Fruit fly (Drosophila melanogaster) whole organism, embryonic: ENCODE measurements around the gene Invadolysin.

Experiments
- Adf1 ChIP-seq: fragments of 200-800 bp; sonication (Bioruptor generic); IDR thresholded peaks from 2 replicates; pipeline ENCODE4 v1.3.6; 2022; ENCODE audit warnings: missing biosample characterization, missing genetic modification characterization
- BtbVII ChIP-seq: fragments of 200-800 bp; sonication (Bioruptor generic); optimal IDR thresholded peaks from 3 replicates; lab custom pipeline; 2017; ENCODE audit warnings: missing biosample characterization, mild to moderate bottlenecking, missing genetic modification characterization
- C15 ChIP-seq: fragments of 200-800 bp; sonication (Bioruptor generic); IDR thresholded peaks from 3 replicates; pipeline ENCODE4 v1.3.6; 2022; ENCODE audit warnings: missing biosample characterization, missing genetic modification characterization
- CG10209 ChIP-seq: fragments of 200-800 bp; sonication (Bioruptor generic); optimal IDR thresholded peaks from 3 replicates; lab custom pipeline; 2017; ENCODE audit warnings: missing biosample characterization, mild to moderate bottlenecking, missing genetic modification characterization, missing genetic modification reagents
- CG11456 ChIP-seq: fragments of 200-800 bp; sonication (Bioruptor generic); IDR thresholded peaks from 3 replicates; pipeline ENCODE4 v1.3.6; 2022; ENCODE audit warnings: missing biosample characterization, missing genetic modification characterization
- CG13624 ChIP-seq: fragments of 200-800 bp; sonication (Bioruptor generic); optimal IDR thresholded peaks from 2 replicates; lab custom pipeline; 2016; ENCODE audit warnings: missing biosample characterization, missing genetic modification characterization
- CG14050 ChIP-seq: fragments of 200-800 bp; sonication (Bioruptor generic); IDR thresholded peaks from 3 replicates; pipeline ENCODE4 v1.3.6; 2022; ENCODE audit warnings: missing biosample characterization, missing genetic modification characterization
- CG14667 ChIP-seq: fragments of 200-800 bp; sonication (Bioruptor generic); IDR thresholded peaks from 2 replicates; pipeline ENCODE4 v1.3.6; 2022; ENCODE audit warnings: missing biosample characterization, missing genetic modification characterization
- CG14710 ChIP-seq: fragments of 200-800 bp; sonication (Bioruptor generic); optimal IDR thresholded peaks from 3 replicates; lab custom pipeline; 2019; ENCODE audit warnings: missing biosample characterization, mild to moderate bottlenecking, missing genetic modification characterization, moderate library complexity
- CG14860 ChIP-seq: fragments of 200-800 bp; sonication (Bioruptor generic); IDR thresholded peaks from 3 replicates; pipeline ENCODE4 v1.3.6; 2022; ENCODE audit warnings: missing biosample characterization, missing genetic modification characterization; ENCODE audit not compliant: partially characterized antibody
- CG15514 ChIP-seq: fragments of 200-800 bp; sonication (Bioruptor generic); optimal IDR thresholded peaks from 3 replicates; lab custom pipeline; 2017; ENCODE audit warnings: missing biosample characterization, missing genetic modification characterization, mild to moderate bottlenecking, moderate library complexity, missing genetic modification reagents
- CG15601 ChIP-seq: fragments of 200-800 bp; sonication (Bioruptor generic); optimal IDR thresholded peaks from 3 replicates; lab custom pipeline; 2019; ENCODE audit warnings: missing biosample characterization, mild to moderate bottlenecking, missing genetic modification characterization, moderate library complexity
- CG1832 ChIP-seq: fragments of 200-800 bp; sonication (Bioruptor generic); optimal IDR thresholded peaks from 2 replicates; lab custom pipeline; 2017; ENCODE audit warnings: missing biosample characterization, mild to moderate bottlenecking, missing genetic modification characterization, inconsistent platforms
- CG2116 ChIP-seq: fragments of 200-800 bp; sonication (Bioruptor generic); optimal IDR thresholded peaks from 3 replicates; lab custom pipeline; 2018; ENCODE audit warnings: missing biosample characterization, mild to moderate bottlenecking, missing genetic modification characterization
- CG2129 ChIP-seq: fragments of 200-800 bp; sonication (Bioruptor generic); IDR thresholded peaks from 2 replicates; pipeline ENCODE4 v1.3.6; 2022; ENCODE audit warnings: missing biosample characterization, missing genetic modification characterization; ENCODE audit not compliant: partially characterized antibody
- CG3065 ChIP-seq: fragments of 200-800 bp; sonication (Bioruptor generic); optimal IDR thresholded peaks from 2 replicates; lab custom pipeline; 2016; ENCODE audit warnings: missing biosample characterization, missing genetic modification characterization
- CG31441 ChIP-seq: fragments of 200-800 bp; sonication (Bioruptor generic); IDR thresholded peaks from 2 replicates; pipeline ENCODE4 v1.3.6; 2022; ENCODE audit warnings: missing biosample characterization, missing genetic modification characterization
- CG32767 ChIP-seq: fragments of 200-800 bp; sonication (Bioruptor generic); IDR thresholded peaks from 2 replicates; pipeline ENCODE4 v1.3.6; 2022; ENCODE audit warnings: missing biosample characterization, missing genetic modification characterization
- CG32772 ChIP-seq: fragments of 200-800 bp; sonication (Bioruptor generic); IDR thresholded peaks from 2 replicates; pipeline ENCODE4 v1.3.6; 2022; ENCODE audit warnings: missing biosample characterization, missing genetic modification characterization
- CG33557 ChIP-seq: fragments of 200-800 bp; sonication (Bioruptor generic); optimal IDR thresholded peaks from 2 replicates; lab custom pipeline; 2019; ENCODE audit warnings: missing biosample characterization, mild to moderate bottlenecking, missing genetic modification characterization, moderate library complexity
- CG34224 ChIP-seq: fragments of 200-800 bp; sonication (Bioruptor generic); IDR thresholded peaks from 3 replicates; pipeline ENCODE4 v1.3.6; 2022; ENCODE audit warnings: missing biosample characterization, missing genetic modification characterization; ENCODE audit not compliant: partially characterized antibody
- CG6791 ChIP-seq: fragments of 200-800 bp; sonication (Bioruptor generic); IDR thresholded peaks from 3 replicates; pipeline ENCODE4 v1.3.6; 2022; ENCODE audit warnings: missing biosample characterization, missing genetic modification characterization; ENCODE audit not compliant: partially characterized antibody
- CG7271 ChIP-seq: fragments of 200-800 bp; sonication (Bioruptor generic); optimal IDR thresholded peaks from 2 replicates; lab custom pipeline; 2018; ENCODE audit warnings: missing biosample characterization, mild to moderate bottlenecking, missing genetic modification characterization, moderate library complexity
- CG8359 ChIP-seq: fragments of 200-800 bp; sonication (Bioruptor generic); optimal IDR thresholded peaks from 2 replicates; lab custom pipeline; 2017; ENCODE audit warnings: missing biosample characterization, mild to moderate bottlenecking, missing genetic modification characterization, borderline replicate concordance
- Dbx ChIP-seq: fragments of 200-800 bp; sonication (Bioruptor generic); IDR thresholded peaks from 3 replicates; pipeline ENCODE4 v1.3.6; 2022; ENCODE audit warnings: missing biosample characterization, missing genetic modification characterization
- Ets97D ChIP-seq: fragments of 200-800 bp; sonication (Bioruptor generic); optimal IDR thresholded peaks from 3 replicates; lab custom pipeline; 2016; ENCODE audit warnings: missing biosample characterization, missing genetic modification characterization
- Mes4 ChIP-seq: fragments of 200-800 bp; sonication (Bioruptor generic); optimal IDR thresholded peaks from 2 replicates; lab custom pipeline; 2016; ENCODE audit warnings: missing biosample characterization, missing genetic modification characterization
- Six4 ChIP-seq: fragments of 200-800 bp; sonication (Bioruptor generic); optimal IDR thresholded peaks from 2 replicates; lab custom pipeline; 2016; ENCODE audit warnings: missing biosample characterization, missing genetic modification characterization
- Vsx1 ChIP-seq: fragments of 200-800 bp; sonication (Bioruptor generic); optimal IDR thresholded peaks from 2 replicates; lab custom pipeline; 2017; ENCODE audit warnings: missing biosample characterization, mild to moderate bottlenecking, missing genetic modification characterization, missing genetic modification reagents
- abd-A ChIP-seq: fragments of 200-800 bp; sonication (Bioruptor generic); optimal IDR thresholded peaks from 3 replicates; lab custom pipeline; 2019; ENCODE audit warnings: missing biosample characterization, mild to moderate bottlenecking, missing genetic modification characterization, moderate library complexity
- cad ChIP-seq: fragments of >200 bp; optimal IDR thresholded peaks from 2 replicates; lab custom pipeline; 2017; ENCODE audit warnings: missing biosample characterization, missing genetic modification characterization
- cato ChIP-seq: fragments of 200-800 bp; sonication (Bioruptor generic); optimal IDR thresholded peaks from 2 replicates; lab custom pipeline; 2016; ENCODE audit warnings: missing biosample characterization, missing genetic modification characterization, borderline replicate concordance
- chn ChIP-seq: fragments of 200-800 bp; sonication (Bioruptor generic); optimal IDR thresholded peaks from 2 replicates; lab custom pipeline; 2016; ENCODE audit warnings: missing biosample characterization, missing genetic modification characterization
- cwo ChIP-seq: fragments of 200-800 bp; sonication (Bioruptor generic); optimal IDR thresholded peaks from 3 replicates; lab custom pipeline; 2017; ENCODE audit warnings: missing biosample characterization, missing genetic modification characterization, mild to moderate bottlenecking, moderate library complexity, missing genetic modification reagents
- da ChIP-seq: fragments of 200-800 bp; sonication (Bioruptor generic); optimal IDR thresholded peaks from 2 replicates; lab custom pipeline; 2016; ENCODE audit warnings: missing biosample characterization, missing genetic modification characterization
- dmrt99B ChIP-seq: fragments of 200-800 bp; sonication (Bioruptor generic); optimal IDR thresholded peaks from 2 replicates; lab custom pipeline; 2018; ENCODE audit warnings: missing biosample characterization, mild to moderate bottlenecking, missing genetic modification characterization, moderate library complexity
- hth ChIP-seq: fragments of >200 bp; optimal IDR thresholded peaks from 2 replicates; lab custom pipeline; 2017; ENCODE audit warnings: inconsistent platforms
- jigr1 ChIP-seq: fragments of 200-800 bp; sonication (Bioruptor generic); IDR thresholded peaks from 3 replicates; pipeline ENCODE4 v1.3.6; 2022; ENCODE audit warnings: missing biosample characterization, missing genetic modification characterization
- jumu ChIP-seq: fragments of 200-800 bp; sonication (Bioruptor generic); optimal IDR thresholded peaks from 3 replicates; lab custom pipeline; 2016; ENCODE audit warnings: missing biosample characterization, missing genetic modification characterization
- kni ChIP-seq: fragments of 200-800 bp; sonication (Bioruptor generic); optimal IDR thresholded peaks from 3 replicates; lab custom pipeline; 2017; ENCODE audit warnings: mild to moderate bottlenecking, missing biosample characterization, missing genetic modification reagents, missing genetic modification characterization
- odd ChIP-seq: fragments of 200-800 bp; sonication (Bioruptor generic); optimal IDR thresholded peaks from 2 replicates; lab custom pipeline; 2017; ENCODE audit warnings: missing biosample characterization, mild to moderate bottlenecking, missing genetic modification characterization
- pan ChIP-seq, 4 experiments: fragments of >200 bp in 3 of 4; fragments of 200-800 bp in 1 of 4; sonication (Bioruptor generic) in 1 of 4; optimal IDR thresholded peaks in 3 of 4; IDR thresholded peaks in 1 of 4; 2 replicates each; pipeline versions ENCODE4 v1.3.6 to Lab custom; 2017 to 2022; ENCODE audit warnings: missing biosample characterization in 2 of 4, missing genetic modification characterization in 2 of 4, mixed read lengths in 1 of 4
- repo ChIP-seq: fragments of 200-800 bp; sonication (Bioruptor generic); optimal IDR thresholded peaks from 2 replicates; lab custom pipeline; 2016; ENCODE audit warnings: missing biosample characterization, missing genetic modification characterization
- salm ChIP-seq: fragments of 200-800 bp; sonication (Bioruptor generic); optimal IDR thresholded peaks from 2 replicates; lab custom pipeline; 2018; ENCODE audit warnings: missing biosample characterization, mild to moderate bottlenecking, missing genetic modification characterization
- sens ChIP-seq: fragments of 200-800 bp; sonication (Bioruptor generic); peaks from one replicate; lab custom pipeline; 2016; ENCODE audit warnings: missing biosample characterization, missing genetic modification characterization
- seq ChIP-seq: fragments of 200-800 bp; sonication (Bioruptor generic); IDR thresholded peaks from 2 replicates; pipeline ENCODE4 v1.3.6; 2022; ENCODE audit warnings: missing biosample characterization, missing genetic modification characterization
- slbo ChIP-seq: fragments of 200-800 bp; sonication (Bioruptor generic); IDR thresholded peaks from 2 replicates; pipeline ENCODE4 v1.3.6; 2022; ENCODE audit warnings: missing biosample characterization, missing genetic modification characterization
- tll ChIP-seq, 2 experiments: fragments of 200-800 bp in 1 of 2; fragments of >200 bp in 1 of 2; sonication (Bioruptor generic) in 1 of 2; optimal IDR thresholded peaks; 2 replicates each; lab custom pipeline; 2017 to 2019; ENCODE audit warnings: missing biosample characterization in 2 of 2, missing genetic modification characterization in 2 of 2, mild to moderate bottlenecking in 1 of 2, moderate library complexity in 1 of 2
- unc-4 ChIP-seq: fragments of 200-800 bp; sonication (Bioruptor generic); IDR thresholded peaks from 2 replicates; pipeline ENCODE4 v1.3.6; 2022; ENCODE audit warnings: missing biosample characterization, missing genetic modification characterization; ENCODE audit not compliant: partially characterized antibody
- wor ChIP-seq: fragments of 200-800 bp; sonication (Bioruptor generic); IDR thresholded peaks from 2 replicates; pipeline ENCODE4 v1.3.6; 2022; ENCODE audit warnings: missing biosample characterization, missing genetic modification characterization

Gene Invadolysin

dm6 chr3R:10109938-10110337 lies 34.5 kb upstream of the Invadolysin start, which contains the start of gene Fmr1 (continued):
- TF ChIP-seq kni (GFP tag; lab: Kevin White, UChicago) (peak; percentile 22), CG8359 (no peak), CG34224 (GFP tag; lab: Robert Waterston, UW) (no peak), CG15514 (GFP tag; lab: Kevin White, UChicago) (peak; percentile 85), pan (optimal IDR thresholded peaks at IDR 0.05; lab: Kevin White, UChicago) (no peak), pan (GFP tag; optimal IDR thresholded peaks at IDR 0.05 in 1 of 2, IDR thresholded peaks at IDR 0.05 in 1 of 2) (peak in 1 of 2 experiments; percentile 58), Vsx1 (GFP tag; lab: Kevin White, UChicago) (no peak), CG11456 (GFP tag; lab: Robert Waterston, UW) (peak; percentile 49; the same call in 1 of the 3 replicates), CG15601 (tag; lab: Kevin White, UChicago) (peak; percentile 59), CG2129 (GFP tag; lab: Robert Waterston, UW) (no peak), jigr1 (no peak), CG13624 (GFP tag; lab: Kevin White, UChicago) (peak; percentile 59), salm (tag; lab: Kevin White, UChicago) (no peak), CG3065 (no peak), seq (GFP tag; lab: Robert Waterston, UW) (no peak), BtbVII (no peak), C15 (GFP tag; lab: Robert Waterston, UW) (no peak), CG14667 (GFP tag; lab: Robert Waterston, UW) (0 out of 2 replicates have a peak, but pooled peaks have one; percentile 12), CG32772 (GFP tag; lab: Robert Waterston, UW) (no peak), jumu (peak; percentile 69), CG33557 (GFP tag; lab: Kevin White, UChicago) (no peak), cad (no peak), Ets97D (GFP tag; lab: Kevin White, UChicago) (peak; percentile 96), tll (GFP tag; optimal IDR thresholded peaks at IDR 0.05; lab: Kevin White, UChicago) (peak; percentile 30 to 73), wor (GFP tag; lab: Robert Waterston, UW) (no peak), CG14860 (GFP tag; lab: Robert Waterston, UW) (no peak), CG6791 (GFP tag; lab: Robert Waterston, UW) (no peak), sens (peak; percentile 83), repo (GFP tag; lab: Kevin White, UChicago) (no peak), chn (GFP tag; lab: Kevin White, UChicago) (peak; percentile 53), CG10209 (GFP tag; lab: Kevin White, UChicago) (peak; percentile 28), slbo (GFP tag; lab: Robert Waterston, UW) (peak; percentile 62), da (GFP tag; lab: Kevin White, UChicago) (peak; percentile 45), Mes4 (GFP tag; lab: Kevin White, UChicago) (peak; percentile 4), CG2116 (GFP tag; lab: Kevin White, UChicago) (peak; percentile 100), unc-4 (GFP tag; lab: Robert Waterston, UW) (no peak), CG1832 (GFP tag; lab: Kevin White, UChicago) (no peak), CG14050 (GFP tag; lab: Robert Waterston, UW) (no peak; the same call in 2 of the 3 replicates), Adf1 (GFP tag; lab: Robert Waterston, UW) (no peak), CG32767 (GFP tag; lab: Robert Waterston, UW) (no peak), cato (GFP tag; lab: Kevin White, UChicago) (no peak), dmrt99B (tag; lab: Kevin White, UChicago) (no peak), odd (GFP tag; lab: Kevin White, UChicago) (no peak), hth (lab: Kevin White, UChicago) (no peak), CG31441 (GFP tag; lab: Robert Waterston, UW) (peak; percentile 39; the same call in 1 of the 2 replicates), Six4 (peak; percentile 42), CG7271 (tag; lab: Kevin White, UChicago) (no peak), Dbx (GFP tag; lab: Robert Waterston, UW) (peak; percentile 37; the same call in 1 of the 3 replicates), CG14710 (tag; lab: Kevin White, UChicago) (peak; percentile 87), cwo (GFP tag; lab: Kevin White, UChicago) (no peak), abd-A (tag; lab: Kevin White, UChicago) (no peak)
